Worm (Caenorhabditis elegans): ENCODE results near the gene K03A11.6.

DNA sequence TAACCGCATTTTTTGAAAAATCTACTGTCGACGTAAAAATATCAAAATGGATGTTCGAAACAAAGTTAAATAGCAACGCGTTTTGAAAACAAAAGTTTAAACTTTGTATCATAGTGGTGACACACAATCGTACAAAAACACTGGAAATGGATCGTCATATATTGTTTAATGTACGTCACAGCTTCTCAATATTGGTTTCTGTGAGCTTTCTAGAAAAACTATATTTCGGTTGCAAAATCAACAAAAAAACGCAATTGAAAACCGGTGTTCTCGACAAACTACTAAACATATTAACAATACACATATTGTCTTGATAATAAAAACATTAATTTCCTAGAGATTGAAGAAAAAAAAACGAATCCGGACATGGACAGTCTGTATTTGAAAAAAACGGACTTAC lies 44.8 kb downstream of the K03A11.6 start, which contains the start of gene R03G8.6:
- TF ChIP-seq hnd-1 (tag; optimal IDR thresholded peaks at IDR 0.05) (no peak), F13C5.2 (tag; optimal IDR thresholded peaks at IDR 0.05) (no peak), ceh-36 (tag; optimal IDR thresholded peaks at IDR 0.05) (no peak), ets-7 (tag; optimal IDR thresholded peaks at IDR 0.05) (no peak), ceh-13 (GFP tag; optimal IDR thresholded peaks at IDR 0.05) (no peak), hmbx-1 (tag; optimal IDR thresholded peaks at IDR 0.05) (no peak), sea-1 (GFP tag; conservative IDR thresholded peaks at IDR 0.05) (no peak), hmg-4 (GFP tag; optimal IDR thresholded peaks at IDR 0.05) (no peak), ama-1 (optimal IDR thresholded peaks at IDR 0.05) (no peak), B0310.2 (tag; optimal IDR thresholded peaks at IDR 0.05) (no peak)

All from whole organism, early embryonic.